Worm (Caenorhabditis elegans): ENCODE results near the gene aptf-1.

The aptf-1 gene

DNA sequence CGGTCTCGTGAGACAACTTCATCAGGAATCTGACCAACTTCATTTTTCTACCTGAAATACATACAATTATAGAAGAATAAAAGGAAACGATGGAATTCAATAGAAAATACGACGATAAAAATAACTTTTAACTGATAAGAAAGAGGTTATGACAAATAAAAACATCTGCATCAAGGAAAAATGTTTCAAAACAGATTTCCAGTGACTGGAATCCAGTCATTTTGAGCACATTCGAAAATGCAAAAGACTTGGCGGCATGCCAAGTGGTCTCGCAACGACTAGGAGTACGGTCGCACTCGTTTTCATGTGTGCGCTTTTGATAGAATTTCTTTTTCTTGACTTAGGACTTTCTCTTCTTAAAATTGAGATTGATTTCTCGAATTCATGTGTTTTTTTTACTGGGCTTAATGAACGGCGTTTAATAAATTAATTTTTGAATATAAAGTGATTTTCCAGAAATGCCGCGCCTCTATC lies 35.0 kb downstream of the aptf-1 start, which contains the start of the genes snr-3 and rsp-5 (continued):
- TF ChIP-seq snpc-4 (tag; optimal IDR thresholded peaks at IDR 0.05) (peak; percentile 63), ceh-16 (tag; optimal IDR thresholded peaks at IDR 0.05) (no peak), ztf-4 (tag; optimal IDR thresholded peaks at IDR 0.05) (no peak), zag-1 (tag; optimal IDR thresholded peaks at IDR 0.05) (no peak), egl-27 (tag; optimal IDR thresholded peaks at IDR 0.05) (no peak), jun-1 (tag; optimal IDR thresholded peaks at IDR 0.05) (no peak)

- no peak for TF ChIP-seq mdl-1 (tag; optimal IDR thresholded peaks at IDR 0.05)
- TF ChIP-seq lsy-12 (tag; optimal IDR thresholded peaks at IDR 0.05), result no peak
- no peak for TF ChIP-seq pha-4 (tag; optimal IDR thresholded peaks at IDR 0.05)
- no peak for TF ChIP-seq nhr-76 (tag; optimal IDR thresholded peaks at IDR 0.05)
- no peak for TF ChIP-seq fos-1 (tag; optimal IDR thresholded peaks at IDR 0.05)
- no peak for TF ChIP-seq mml-1 (tag; optimal IDR thresholded peaks at IDR 0.05)
Observed at ce11 chrII:6491187-6491586, 36.4 kb downstream of the aptf-1 start.

ce11 chrII:6491817-6492452 lies 37.2 kb downstream of the aptf-1 start, which contains the start of the genes T28D9.11 and T28D9.1:
Gene T28D9.11, minus strand, starts transcription at chrII:6491993.
Gene T28D9.1, plus strand, starts transcription at chrII:6492402.
- TF ChIP-seq fkh-10 (GFP tag; optimal IDR thresholded peaks at IDR 0.05) (peak; percentile 54), nhr-25 (tag; optimal IDR thresholded peaks at IDR 0.05) (no peak), lsy-12 (tag; optimal IDR thresholded peaks at IDR 0.05) (peak; percentile 47), nfya-1 (tag; optimal IDR thresholded peaks at IDR 0.05; ENCODE audit: insufficient read depth) (peak; percentile 86), pha-4 (tag; optimal IDR thresholded peaks at IDR 0.05) (peak; percentile 19), egl-5 (tag; optimal IDR thresholded peaks at IDR 0.05) (no peak), elt-3 (tag; optimal IDR thresholded peaks at IDR 0.05) (no peak), elt-2 (tag; optimal IDR thresholded peaks at IDR 0.05) (no peak), lin-15B (tag; optimal IDR thresholded peaks at IDR 0.05) (peak; percentile 80), sea-2 (GFP tag; optimal IDR thresholded peaks at IDR 0.05) (peak; percentile 15), hmg-11 (tag; optimal IDR thresholded peaks at IDR 0.05) (peak; percentile 76), ama-1 (optimal IDR thresholded peaks at IDR 0.05) (peak; percentile 89), snpc-4 (tag; optimal IDR thresholded peaks at IDR 0.05) (peak; percentile 97), lin-39 (tag; optimal IDR thresholded peaks at IDR 0.05) (peak; percentile 75), ztf-4 (tag; optimal IDR thresholded peaks at IDR 0.05) (peak; percentile 17)

DNA sequence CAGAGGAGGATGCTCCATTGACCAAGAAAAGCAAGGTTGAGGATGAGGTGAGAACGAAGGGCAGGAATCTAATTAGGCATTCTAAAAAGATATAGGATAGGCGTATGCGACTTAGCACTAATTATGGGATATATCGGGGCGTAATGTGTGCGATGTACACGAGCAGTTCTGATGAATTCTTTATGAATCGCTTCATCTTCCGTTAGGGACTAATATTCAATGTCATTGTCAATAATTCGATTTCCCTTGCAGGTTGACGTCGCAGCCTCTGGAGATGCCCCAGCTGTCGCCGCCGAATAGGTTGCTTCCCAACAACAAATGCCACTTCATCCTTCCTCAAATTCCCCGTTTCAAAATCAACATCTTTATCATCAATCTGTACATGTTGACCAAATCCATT lies 38.4 kb downstream of the aptf-1 start:
- no peak for TF ChIP-seq ztf-4 (tag; optimal IDR thresholded peaks at IDR 0.05)
- no peak for TF ChIP-seq skn-1 (tag; optimal IDR thresholded peaks at IDR 0.05)
- no peak for TF ChIP-seq lin-39 (tag; optimal IDR thresholded peaks at IDR 0.05)

- no peak for TF ChIP-seq ztf-4 (tag; optimal IDR thresholded peaks at IDR 0.05)
- TF ChIP-seq lsy-12 (tag; optimal IDR thresholded peaks at IDR 0.05), result no peak
- no peak for TF ChIP-seq lin-39 (tag; optimal IDR thresholded peaks at IDR 0.05)
- TF ChIP-seq eor-1 (tag; optimal IDR thresholded peaks at IDR 0.05), result no peak
- TF ChIP-seq ama-1 (optimal IDR thresholded peaks at IDR 0.05), result peak; percentile 35
Observed at ce11 chrII:6493709-6494326, 39.0 kb downstream of the aptf-1 start.

ce11 chrII:6496496-6496895 lies 41.7 kb downstream of the aptf-1 start:
- TF ChIP-seq elt-1 (tag; optimal IDR thresholded peaks at IDR 0.05) (no peak), ama-1 (optimal IDR thresholded peaks at IDR 0.05) (no peak), unc-62 (GFP tag; optimal IDR thresholded peaks at IDR 0.05) (no peak), nhr-25 (tag; optimal IDR thresholded peaks at IDR 0.05) (no peak), nhr-11 (tag; optimal IDR thresholded peaks at IDR 0.05) (no peak), nhr-12 (tag; optimal IDR thresholded peaks at IDR 0.05) (no peak), ceh-82 (tag; optimal IDR thresholded peaks at IDR 0.05) (no peak), daf-12 (tag; optimal IDR thresholded peaks at IDR 0.05) (no peak), nhr-77 (tag; optimal IDR thresholded peaks at IDR 0.05) (no peak), hmg-11 (tag; optimal IDR thresholded peaks at IDR 0.05) (no peak), fkh-2 (tag; optimal IDR thresholded peaks at IDR 0.05) (no peak), sea-2 (GFP tag; optimal IDR thresholded peaks at IDR 0.05) (no peak), eor-1 (tag; optimal IDR thresholded peaks at IDR 0.05) (no peak), nhr-28 (tag; optimal IDR thresholded peaks at IDR 0.05) (no peak), snpc-4 (tag; optimal IDR thresholded peaks at IDR 0.05) (no peak), R02D3.7 (tag; optimal IDR thresholded peaks at IDR 0.05) (no peak)
